Worm (Caenorhabditis elegans) whole organism, L2 larva: ENCODE data around the gene C02B10.4.
A peak's percentile ranks its signal among the peaks of the same experiment; 100 is the strongest.
"Not testable (repeated sequence)": the region's sequence is repeated elsewhere in the genome, so short reads cannot be mapped to it uniquely, and the experiment has no call there.

Source experiments
- C34F6.9 ChIP-seq: fragments of 150-350 bp; optimal IDR thresholded peaks from 2 replicates; lab custom pipeline; 2014; ENCODE audit warnings: missing biosample characterization, missing genetic modification characterization
- F13H6.1 ChIP-seq: sonication (generic microtip); optimal IDR thresholded peaks from 2 replicates; lab custom pipeline; 2016; ENCODE audit warnings: missing genetic modification characterization, missing compliant biosample characterization
- R02D3.7 ChIP-seq: fragments of 150-350 bp; optimal IDR thresholded peaks from 2 replicates; lab custom pipeline; 2014; ENCODE audit warnings: missing biosample characterization, missing genetic modification characterization
- Y55F3AM.14 ChIP-seq: fragments of 200-800 bp; sonication (Bioruptor generic); optimal IDR thresholded peaks from 2 replicates; lab custom pipeline; 2018; ENCODE audit warnings: mild to moderate bottlenecking, missing genetic modification characterization, missing compliant biosample characterization
- ZK546.5 ChIP-seq: sonication (generic microtip); optimal IDR thresholded peaks from 2 replicates; lab custom pipeline; 2017; ENCODE audit warnings: missing biosample characterization, missing genetic modification characterization
- alr-1 ChIP-seq: fragments of 150-350 bp; optimal IDR thresholded peaks from 2 replicates; lab custom pipeline; 2014; ENCODE audit warnings: missing biosample characterization, missing genetic modification characterization
- ama-1 ChIP-seq: fragments of 150-350 bp; optimal IDR thresholded peaks from 2 replicates; lab custom pipeline; 2018; ENCODE audit warnings: inconsistent platforms
- blmp-1 ChIP-seq: sonication (generic microtip); optimal IDR thresholded peaks from 2 replicates; lab custom pipeline; 2017; ENCODE audit warnings: missing genetic modification characterization, mild to moderate bottlenecking, missing compliant biosample characterization, antibody characterized with exemption, moderate library complexity; ENCODE audit not compliant: insufficient read depth
- ceh-82 ChIP-seq: fragments of 150-350 bp; optimal IDR thresholded peaks from 2 replicates; lab custom pipeline; 2014; ENCODE audit warnings: missing biosample characterization, missing genetic modification characterization
- crh-2 ChIP-seq: sonication (generic microtip); optimal IDR thresholded peaks from 2 replicates; lab custom pipeline; 2017; ENCODE audit warnings: missing biosample characterization, missing genetic modification characterization
- dmd-4 ChIP-seq: sonication (generic microtip); optimal IDR thresholded peaks from 2 replicates; lab custom pipeline; 2017; ENCODE audit warnings: missing biosample characterization, missing genetic modification characterization
- egl-27 ChIP-seq: sonication (generic microtip); optimal IDR thresholded peaks from 3 replicates; lab custom pipeline; 2017; ENCODE audit warnings: missing biosample characterization, missing genetic modification reagents, missing genetic modification characterization
- elt-1 ChIP-seq: fragments of 150-350 bp; optimal IDR thresholded peaks from 2 replicates; lab custom pipeline; 2014; ENCODE audit warnings: missing biosample characterization, missing genetic modification characterization
- elt-3 ChIP-seq: sonication (generic microtip); optimal IDR thresholded peaks from 2 replicates; lab custom pipeline; 2017; ENCODE audit warnings: missing biosample characterization, missing genetic modification characterization
- fos-1 ChIP-seq: fragments of 150-350 bp; optimal IDR thresholded peaks from 2 replicates; lab custom pipeline; 2014; ENCODE audit warnings: missing biosample characterization, missing genetic modification characterization
- gmeb-1 ChIP-seq: fragments of 150-350 bp; optimal IDR thresholded peaks from 2 replicates; lab custom pipeline; 2014; ENCODE audit warnings: missing biosample characterization, missing genetic modification characterization
- lin-11 ChIP-seq: fragments of 150-350 bp; sonication (generic microtip); optimal IDR thresholded peaks from 2 replicates; lab custom pipeline; 2014; ENCODE audit warnings: missing biosample characterization, missing genetic modification characterization, inconsistent platforms, mixed read lengths
- lin-39 ChIP-seq: fragments of 150-350 bp; optimal IDR thresholded peaks from 2 replicates; lab custom pipeline; 2014; ENCODE audit warnings: missing biosample characterization, missing genetic modification reagents, missing genetic modification characterization
- lsy-2 ChIP-seq, 2 experiments: fragments of 150-350 bp in 1 of 2; sonication (generic microtip) in 1 of 2; optimal IDR thresholded peaks; 2 replicates each; lab custom pipeline; 2014 to 2017; ENCODE audit warnings: missing biosample characterization in 2 of 2, missing genetic modification characterization in 2 of 2
- mab-5 ChIP-seq: fragments of 150-350 bp; optimal IDR thresholded peaks from 2 replicates; lab custom pipeline; 2014; ENCODE audit warnings: missing biosample characterization, missing genetic modification characterization
- mbf-1 ChIP-seq: sonication (generic microtip); optimal IDR thresholded peaks from 2 replicates; lab custom pipeline; 2017; ENCODE audit warnings: missing biosample characterization, missing genetic modification characterization
- mdl-1 ChIP-seq, 2 experiments: fragments of 150-350 bp in 1 of 2; sonication (generic microtip) in 1 of 2; optimal IDR thresholded peaks; 2 replicates each; lab custom pipeline; 2017; ENCODE audit warnings: missing biosample characterization in 2 of 2, missing genetic modification characterization in 2 of 2
- nhr-10 ChIP-seq: sonication (generic microtip); optimal IDR thresholded peaks from 2 replicates; lab custom pipeline; 2017; ENCODE audit warnings: missing biosample characterization, missing genetic modification characterization
- nhr-12 ChIP-seq: fragments of 150-350 bp; optimal IDR thresholded peaks from 2 replicates; lab custom pipeline; 2014; ENCODE audit warnings: missing biosample characterization, missing genetic modification characterization
- nhr-129 ChIP-seq: fragments of 150-350 bp; optimal IDR thresholded peaks from 2 replicates; lab custom pipeline; 2014; ENCODE audit warnings: missing biosample characterization, missing genetic modification characterization
- nhr-23 ChIP-seq: fragments of 150-350 bp; optimal IDR thresholded peaks from 2 replicates; lab custom pipeline; 2014; ENCODE audit warnings: missing biosample characterization, missing genetic modification reagents, missing genetic modification characterization
- nhr-25 ChIP-seq: fragments of 150-350 bp; sonication (generic microtip); optimal IDR thresholded peaks from 3 replicates; lab custom pipeline; 2014; ENCODE audit warnings: missing biosample characterization, missing genetic modification characterization
- nhr-6 ChIP-seq: fragments of 150-350 bp; optimal IDR thresholded peaks from 2 replicates; lab custom pipeline; 2014; ENCODE audit warnings: missing biosample characterization, missing genetic modification characterization
- nhr-77 ChIP-seq: fragments of 150-350 bp; optimal IDR thresholded peaks from 2 replicates; lab custom pipeline; 2014; ENCODE audit warnings: missing biosample characterization, missing genetic modification characterization
- peb-1 ChIP-seq: fragments of 150-350 bp; optimal IDR thresholded peaks from 2 replicates; lab custom pipeline; 2014; ENCODE audit warnings: missing biosample characterization, missing genetic modification characterization
- sem-4 ChIP-seq: fragments of 150-350 bp; optimal IDR thresholded peaks from 2 replicates; lab custom pipeline; 2014; ENCODE audit warnings: missing biosample characterization, missing genetic modification reagents, missing genetic modification characterization
- skn-1 ChIP-seq: sonication (generic microtip); optimal IDR thresholded peaks from 2 replicates; lab custom pipeline; 2017; ENCODE audit warnings: missing biosample characterization, missing genetic modification characterization
- sma-3 ChIP-seq: sonication (generic microtip); optimal IDR thresholded peaks from 2 replicates; lab custom pipeline; 2016; ENCODE audit warnings: missing genetic modification reagents, missing genetic modification characterization, missing compliant biosample characterization
- sma-9 ChIP-seq, 2 experiments: fragments of 150-350 bp in 1 of 2; sonication (generic microtip) in 1 of 2; optimal IDR thresholded peaks; 2 replicates each; lab custom pipeline; 2014 to 2016; ENCODE audit warnings: missing genetic modification characterization in 2 of 2, mild to moderate bottlenecking in 1 of 2, missing biosample characterization in 1 of 2, missing compliant biosample characterization in 1 of 2, missing genetic modification reagents in 1 of 2, moderate library complexity in 1 of 2
- snpc-4 ChIP-seq: fragments of 150-350 bp; optimal IDR thresholded peaks from 2 replicates; lab custom pipeline; 2014; ENCODE audit warnings: missing biosample characterization, missing genetic modification characterization
- unc-39 ChIP-seq: fragments of 150-350 bp; optimal IDR thresholded peaks from 2 replicates; lab custom pipeline; 2014; ENCODE audit warnings: missing biosample characterization, missing genetic modification characterization
- unc-55 ChIP-seq: fragments of 150-350 bp; sonication (generic microtip); optimal IDR thresholded peaks from 3 replicates; lab custom pipeline; 2014; ENCODE audit warnings: missing biosample characterization, missing genetic modification reagents, missing genetic modification characterization
- unc-62 ChIP-seq: fragments of 150-350 bp; optimal IDR thresholded peaks from 2 replicates; lab custom pipeline; 2014; ENCODE audit warnings: missing biosample characterization, missing genetic modification reagents, missing genetic modification characterization
- zag-1 ChIP-seq: fragments of 150-350 bp; optimal IDR thresholded peaks from 2 replicates; lab custom pipeline; 2014; ENCODE audit warnings: missing biosample characterization, missing genetic modification characterization
- ztf-1 ChIP-seq: fragments of 200-800 bp; sonication (Bioruptor generic); conservative IDR thresholded peaks from 2 replicates; pipeline ENCODE4 v1.3.6; 2022; ENCODE audit warnings: missing genetic modification characterization, missing compliant biosample characterization
- ztf-4 ChIP-seq: fragments of 150-350 bp; optimal IDR thresholded peaks from 2 replicates; lab custom pipeline; 2014; ENCODE audit warnings: missing biosample characterization, missing genetic modification characterization

The C02B10.4 gene

DNA sequence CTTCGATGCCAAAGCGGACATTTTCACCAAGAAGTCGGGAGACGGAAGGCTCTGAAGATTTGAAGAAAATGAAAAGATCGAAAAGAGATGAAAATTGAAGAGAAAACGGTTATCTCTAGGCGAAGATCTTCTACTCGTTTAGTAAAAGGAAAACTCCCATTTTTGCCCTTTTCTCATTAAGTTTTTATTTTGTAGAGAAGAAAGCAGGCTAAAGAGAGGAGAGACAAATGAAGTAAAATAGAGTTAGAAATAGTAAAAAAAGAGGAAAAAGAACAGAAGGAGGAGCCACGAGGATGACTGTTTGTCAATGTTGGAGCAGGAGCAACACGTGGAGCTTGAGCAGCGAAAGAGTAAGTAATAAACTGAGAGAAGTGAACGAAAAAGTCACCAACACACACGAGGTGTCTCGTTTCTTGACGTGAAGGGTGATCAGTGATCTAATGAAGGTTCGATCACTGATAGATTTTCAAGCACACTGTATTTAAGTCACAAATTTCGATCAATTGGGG is 2.5 kb upstream of the C02B10.4 start, which contains the start of gene ivd-1 (continued):
- no peak for TF ChIP-seq ztf-1 (GFP tag; lab: Robert Waterston, UW)
- no peak for TF ChIP-seq crh-2 (tag; lab: Kevin White, UChicago)
- no peak for TF ChIP-seq nhr-77 (tag; lab: Kevin White, UChicago)
- TF ChIP-seq C34F6.9 (tag; lab: Kevin White, UChicago), result peak; percentile 29
- no peak for TF ChIP-seq nhr-12
- TF ChIP-seq unc-55 (GFP tag; lab: Kevin White, UChicago), result no peak
- no peak for TF ChIP-seq peb-1 (tag; lab: Kevin White, UChicago)
- TF ChIP-seq ama-1 (lab: Kevin White, UChicago), result no peak
- no peak for TF ChIP-seq snpc-4 (tag; lab: Kevin White, UChicago)
- peak; percentile 57 for TF ChIP-seq fos-1

DNA sequence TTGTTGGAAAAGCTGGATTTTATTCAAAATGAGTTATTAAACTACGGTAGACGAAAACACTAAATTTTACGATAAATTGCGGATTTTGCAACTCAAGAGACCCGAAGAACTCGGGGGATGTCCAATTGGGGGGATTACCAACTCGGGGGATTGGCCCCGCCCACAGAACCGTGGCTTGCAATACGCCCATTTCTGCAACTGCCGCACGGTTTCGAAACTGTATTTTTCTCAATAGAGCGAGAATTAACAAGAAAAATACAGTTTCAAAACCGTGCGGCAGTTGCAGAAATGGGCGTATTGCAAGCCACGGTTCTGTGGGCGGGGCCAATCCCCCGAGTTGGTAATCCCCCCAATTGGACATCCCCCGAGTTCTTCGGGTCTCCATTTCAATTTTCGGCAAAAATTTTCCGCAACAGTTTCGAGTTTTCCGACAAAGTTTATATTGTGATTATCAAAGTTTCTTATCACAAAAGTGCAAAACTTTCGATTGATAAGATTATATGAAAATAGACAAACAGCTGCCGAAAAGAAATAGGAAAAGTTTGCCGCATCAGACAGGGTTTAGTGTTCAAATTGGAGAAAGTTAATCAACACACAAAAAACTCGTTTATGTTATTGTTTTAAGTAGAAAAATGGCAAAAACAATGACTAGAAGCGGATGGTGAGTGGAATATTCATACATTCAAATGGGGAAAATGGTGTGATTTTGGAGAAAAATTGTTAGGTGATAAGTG is 1.4 kb upstream of the C02B10.4 start:
- TF ChIP-seq F13H6.1, result peak; percentile 23
- TF ChIP-seq sma-3 (GFP tag; lab: Kevin White, UChicago), result peak; percentile 28
- TF ChIP-seq C34F6.9 (tag; lab: Kevin White, UChicago), result peak; percentile 6
- TF ChIP-seq skn-1 (tag; lab: Kevin White, UChicago), result peak; percentile 32
- TF ChIP-seq fos-1, result peak; percentile 58
- TF ChIP-seq nhr-25 (tag; lab: Kevin White, UChicago), result peak; percentile 51
- TF ChIP-seq sma-9 (GFP tag; optimal IDR thresholded peaks at IDR 0.05; lab: Kevin White, UChicago), result peak; percentile 59
- TF ChIP-seq sma-9 (tag; optimal IDR thresholded peaks at IDR 0.05; lab: Kevin White, UChicago), result not testable (repeated sequence)
- peak in 1 of 2 experiments; percentile 82 for TF ChIP-seq lsy-2 (tag; optimal IDR thresholded peaks at IDR 0.05; lab: Kevin White, UChicago)
- TF ChIP-seq blmp-1 (tag; lab: Kevin White, UChicago), result peak; percentile 75
- TF ChIP-seq crh-2 (tag; lab: Kevin White, UChicago), result peak; percentile 11
- TF ChIP-seq, all 48 proteins: peak for 10; not testable (repeated sequence) for 38

DNA sequence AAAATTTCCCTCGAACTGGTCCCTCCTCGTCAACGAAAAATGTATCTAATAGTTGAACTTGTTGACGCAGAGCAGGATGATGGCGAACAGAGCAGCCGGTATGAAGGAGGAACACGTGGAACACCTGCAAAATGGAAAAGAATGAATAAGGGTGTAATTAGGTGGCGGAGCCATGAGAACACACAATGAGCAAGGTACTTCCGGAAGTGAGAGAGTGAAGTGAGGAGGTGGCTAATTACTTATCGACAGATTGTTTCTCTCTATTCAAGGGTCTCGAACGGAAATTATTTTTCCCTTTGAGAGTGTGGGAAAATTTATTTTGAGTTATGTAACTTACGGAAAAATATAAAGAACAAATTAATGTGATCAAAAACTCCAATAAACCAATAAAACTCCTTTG is 2.1 kb downstream of the C02B10.4 start:
- TF ChIP-seq elt-1 (tag; lab: Kevin White, UChicago) (no peak), skn-1 (tag; lab: Kevin White, UChicago) (no peak), dmd-4 (tag; lab: Kevin White, UChicago) (no peak), mab-5 (tag; lab: Kevin White, UChicago) (no peak), mdl-1 (tag; optimal IDR thresholded peaks at IDR 0.05; lab: Kevin White, UChicago) (no peak), sma-3 (GFP tag; lab: Kevin White, UChicago) (no peak), crh-2 (tag; lab: Kevin White, UChicago) (no peak), sem-4 (tag; lab: Kevin White, UChicago) (no peak), nhr-10 (no peak), nhr-77 (tag; lab: Kevin White, UChicago) (no peak), lin-11 (tag; lab: Kevin White, UChicago) (no peak), fos-1 (no peak), alr-1 (tag; lab: Kevin White, UChicago) (no peak)

DNA sequence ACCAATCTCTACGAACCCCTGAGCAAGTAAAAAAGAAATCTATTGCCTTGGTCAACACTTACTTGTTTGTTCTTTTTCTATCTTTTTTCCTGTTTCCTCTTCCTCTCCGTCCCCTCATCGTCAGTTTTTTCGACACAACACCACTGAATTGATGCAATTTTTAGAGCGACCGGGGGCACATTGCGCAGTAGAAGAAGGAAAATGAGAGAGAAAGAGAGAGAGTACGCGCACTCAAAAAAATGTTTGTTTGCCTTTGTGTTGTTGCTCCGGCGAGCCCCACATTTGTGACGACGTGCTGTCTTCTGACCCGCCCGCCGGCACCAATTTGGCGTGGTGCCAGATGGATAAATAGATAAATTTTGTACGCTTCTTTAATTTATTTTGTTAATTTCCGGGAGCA is 8.8 kb downstream of the C02B10.4 start:
- TF ChIP-seq nhr-129 (tag; lab: Kevin White, UChicago) (peak; percentile 64), ZK546.5 (tag; lab: Kevin White, UChicago) (no peak), nhr-10 (no peak), Y55F3AM.14 (GFP tag; lab: Kevin White, UChicago) (peak; percentile 66), egl-27 (tag; lab: Kevin White, UChicago) (no peak), mdl-1 (tag; optimal IDR thresholded peaks at IDR 0.05; lab: Kevin White, UChicago) (no peak), ama-1 (lab: Kevin White, UChicago) (no peak), lin-11 (tag; lab: Kevin White, UChicago) (peak; percentile 41), peb-1 (tag; lab: Kevin White, UChicago) (no peak), F13H6.1 (peak; percentile 50), nhr-23 (tag; lab: Kevin White, UChicago) (no peak), mab-5 (tag; lab: Kevin White, UChicago) (no peak), snpc-4 (tag; lab: Kevin White, UChicago) (no peak), unc-55 (GFP tag; lab: Kevin White, UChicago) (peak; percentile 5), nhr-12 (no peak), fos-1 (no peak), alr-1 (tag; lab: Kevin White, UChicago) (no peak), R02D3.7 (tag; lab: Kevin White, UChicago) (no peak), unc-62 (GFP tag; lab: Kevin White, UChicago) (no peak), skn-1 (tag; lab: Kevin White, UChicago) (no peak), zag-1 (tag; lab: Kevin White, UChicago) (peak; percentile 37), unc-39 (tag; lab: Kevin White, UChicago) (no peak), elt-1 (tag; lab: Kevin White, UChicago) (no peak), lsy-2 (tag; optimal IDR thresholded peaks at IDR 0.05; lab: Kevin White, UChicago) (peak in 1 of 2 experiments; percentile 39), ceh-82 (no peak), gmeb-1 (tag; lab: Kevin White, UChicago) (no peak), sma-9 (GFP tag; optimal IDR thresholded peaks at IDR 0.05; lab: Kevin White, UChicago) (peak; percentile 16), sma-9 (tag; optimal IDR thresholded peaks at IDR 0.05; lab: Kevin White, UChicago) (no peak), mbf-1 (tag; lab: Kevin White, UChicago) (no peak), lin-39 (tag; lab: Kevin White, UChicago) (no peak), nhr-77 (tag; lab: Kevin White, UChicago) (no peak), C34F6.9 (tag; lab: Kevin White, UChicago) (peak; percentile 39), ztf-4 (peak; percentile 43), elt-3 (no peak), nhr-6 (no peak)
